Worm (Caenorhabditis elegans): ENCODE data around the gene his-64.

- TF ChIP-seq M03D4.4 (tag; optimal IDR thresholded peaks at IDR 0.05) (no peak), blmp-1 (tag; optimal IDR thresholded peaks at IDR 0.05) (no peak), snpc-4 (tag; optimal IDR thresholded peaks at IDR 0.05) (no peak), elt-1 (tag; optimal IDR thresholded peaks at IDR 0.05; ENCODE audit: borderline replicate concordance, insufficient read depth) (no peak), unc-62 (GFP tag; optimal IDR thresholded peaks at IDR 0.05) (no peak), mep-1 (tag; optimal IDR thresholded peaks at IDR 0.05) (no peak), pha-4 (tag; optimal IDR thresholded peaks at IDR 0.05) (no peak), lsy-2 (tag; optimal IDR thresholded peaks at IDR 0.05) (no peak), ceh-43 (GFP tag; optimal IDR thresholded peaks at IDR 0.05) (no peak)
Measured at ce11 chrIV:11361409-11361808, 45.5 kb upstream of the his-64 start, which contains the start of gene T01G1.4.
